Fruit fly (Drosophila melanogaster) whole organism, embryonic: ENCODE data around the gene dsf.

Experiments used
- Asciz ChIP-seq: fragments of 200-800 bp; sonication (Bioruptor generic); optimal IDR thresholded peaks from 2 replicates; lab custom pipeline; 2017; ENCODE audit warnings: missing biosample characterization, mild to moderate bottlenecking, missing genetic modification characterization, missing genetic modification reagents
- CG10431 ChIP-seq: fragments of 200-800 bp; sonication (Bioruptor generic); optimal IDR thresholded peaks from 3 replicates; lab custom pipeline; 2018; ENCODE audit warnings: missing biosample characterization, mild to moderate bottlenecking, missing genetic modification characterization
- CG10654 ChIP-seq: fragments of 200-800 bp; sonication (Bioruptor generic); optimal IDR thresholded peaks from 2 replicates; lab custom pipeline; 2016; ENCODE audit warnings: missing biosample characterization, missing genetic modification characterization
- CG11696 ChIP-seq: fragments of 200-800 bp; sonication (Bioruptor generic); IDR thresholded peaks from 2 replicates; pipeline ENCODE4 v1.3.6; 2022; ENCODE audit warnings: missing biosample characterization, missing genetic modification characterization
- CG12769 ChIP-seq: fragments of 200-800 bp; sonication (Bioruptor generic); optimal IDR thresholded peaks from 2 replicates; lab custom pipeline; 2019; ENCODE audit warnings: missing biosample characterization, mild to moderate bottlenecking, missing genetic modification characterization, moderate library complexity
- CG13287 ChIP-seq: fragments of 200-800 bp; sonication (Bioruptor generic); IDR thresholded peaks from 2 replicates; pipeline ENCODE4 v1.3.6; 2022; ENCODE audit warnings: missing biosample characterization, missing genetic modification characterization; ENCODE audit not compliant: partially characterized antibody
- CG13624 ChIP-seq: fragments of 200-800 bp; sonication (Bioruptor generic); optimal IDR thresholded peaks from 2 replicates; lab custom pipeline; 2016; ENCODE audit warnings: missing biosample characterization, missing genetic modification characterization
- CG15011 ChIP-seq: fragments of 200-800 bp; sonication (Bioruptor generic); optimal IDR thresholded peaks from 3 replicates; lab custom pipeline; 2018; ENCODE audit warnings: missing biosample characterization, mild to moderate bottlenecking, missing genetic modification characterization
- CG1603 ChIP-seq: fragments of 200-800 bp; sonication (Bioruptor generic); optimal IDR thresholded peaks from 2 replicates; lab custom pipeline; 2019; ENCODE audit warnings: missing biosample characterization, mild to moderate bottlenecking, missing genetic modification characterization, moderate library complexity
- CG16813 ChIP-seq: fragments of 200-800 bp; sonication (Bioruptor generic); IDR thresholded peaks from 3 replicates; pipeline ENCODE4 v1.3.6; 2022; ENCODE audit warnings: missing biosample characterization, missing genetic modification characterization; ENCODE audit not compliant: partially characterized antibody
- CG18011 ChIP-seq: fragments of 200-800 bp; sonication (Bioruptor generic); optimal IDR thresholded peaks from 2 replicates; lab custom pipeline; 2017; ENCODE audit warnings: missing biosample characterization, missing genetic modification characterization, mild to moderate bottlenecking, moderate library complexity, missing genotype
- CG18599 ChIP-seq: fragments of 200-800 bp; sonication (Bioruptor generic); optimal IDR thresholded peaks from 3 replicates; lab custom pipeline; 2017; ENCODE audit warnings: missing biosample characterization, missing genetic modification characterization, mild to moderate bottlenecking, moderate library complexity, missing genetic modification reagents
- CG2129 ChIP-seq: fragments of 200-800 bp; sonication (Bioruptor generic); IDR thresholded peaks from 2 replicates; pipeline ENCODE4 v1.3.6; 2022; ENCODE audit warnings: missing biosample characterization, missing genetic modification characterization; ENCODE audit not compliant: partially characterized antibody
- CG2199 ChIP-seq: fragments of 200-800 bp; sonication (Bioruptor generic); IDR thresholded peaks from 3 replicates; pipeline ENCODE4 v1.3.6; 2022; ENCODE audit warnings: missing biosample characterization, missing genetic modification characterization
- CG4282 ChIP-seq: fragments of 200-800 bp; sonication (Bioruptor generic); optimal IDR thresholded peaks from 2 replicates; lab custom pipeline; 2016; ENCODE audit warnings: missing biosample characterization, missing genetic modification characterization
- CG4360 ChIP-seq: fragments of 200-800 bp; sonication (Bioruptor generic); IDR thresholded peaks from 2 replicates; pipeline ENCODE4 v1.3.6; 2022; ENCODE audit warnings: missing biosample characterization, missing genetic modification characterization
- CG7963 ChIP-seq: fragments of 200-800 bp; sonication (Bioruptor generic); IDR thresholded peaks from 3 replicates; pipeline ENCODE4 v1.3.6; 2022; ENCODE audit warnings: missing biosample characterization, missing genetic modification characterization; ENCODE audit not compliant: partially characterized antibody
- Fer2 ChIP-seq: fragments of 200-800 bp; sonication (Bioruptor generic); optimal IDR thresholded peaks from 2 replicates; lab custom pipeline; 2018; ENCODE audit warnings: missing biosample characterization, mild to moderate bottlenecking, missing genetic modification characterization, moderate library complexity
- HLH3B ChIP-seq: fragments of 200-800 bp; sonication (Bioruptor generic); IDR thresholded peaks from 2 replicates; pipeline ENCODE4 v1.3.6; 2022; ENCODE audit warnings: missing biosample characterization, missing genetic modification characterization
- Hand ChIP-seq: fragments of 200-800 bp; sonication (Bioruptor generic); optimal IDR thresholded peaks from 2 replicates; lab custom pipeline; 2017; ENCODE audit warnings: mild to moderate bottlenecking, missing biosample characterization, missing genetic modification reagents, missing genetic modification characterization
- Hmr ChIP-seq: fragments of 200-800 bp; sonication (Bioruptor generic); optimal IDR thresholded peaks from 3 replicates; lab custom pipeline; 2017; ENCODE audit warnings: mild to moderate bottlenecking, missing biosample characterization, missing genetic modification reagents, missing genetic modification characterization
- Hmx ChIP-seq: fragments of 200-800 bp; sonication (Bioruptor generic); optimal IDR thresholded peaks from 2 replicates; lab custom pipeline; 2016; ENCODE audit warnings: missing biosample characterization, missing genetic modification characterization
- MESR4 ChIP-seq: fragments of 200-800 bp; sonication (Bioruptor generic); optimal IDR thresholded peaks from 2 replicates; lab custom pipeline; 2018; ENCODE audit warnings: missing biosample characterization, mild to moderate bottlenecking, missing genetic modification characterization, moderate library complexity
- Optix ChIP-seq: fragments of 200-800 bp; sonication (Bioruptor generic); IDR thresholded peaks from 3 replicates; pipeline ENCODE4 v1.3.6; 2022; ENCODE audit warnings: missing biosample characterization, missing genetic modification characterization
- TFAM ChIP-seq: fragments of 200-800 bp; sonication (Bioruptor generic); optimal IDR thresholded peaks from 2 replicates; lab custom pipeline; 2017; ENCODE audit warnings: missing biosample characterization, missing genetic modification characterization, inconsistent platforms
- Vsx1 ChIP-seq: fragments of 200-800 bp; sonication (Bioruptor generic); optimal IDR thresholded peaks from 2 replicates; lab custom pipeline; 2017; ENCODE audit warnings: missing biosample characterization, mild to moderate bottlenecking, missing genetic modification characterization, missing genetic modification reagents
- abd-A ChIP-seq: fragments of 200-800 bp; sonication (Bioruptor generic); optimal IDR thresholded peaks from 3 replicates; lab custom pipeline; 2019; ENCODE audit warnings: missing biosample characterization, mild to moderate bottlenecking, missing genetic modification characterization, moderate library complexity
- ash1 ChIP-seq: fragments of 200-800 bp; sonication (Bioruptor generic); optimal IDR thresholded peaks from 2 replicates; lab custom pipeline; 2018; ENCODE audit warnings: missing biosample characterization, mild to moderate bottlenecking, missing genetic modification characterization
- bsh ChIP-seq, 2 experiments: fragments of 200-800 bp; sonication (Bioruptor generic); optimal IDR thresholded peaks; 2 replicates each; lab custom pipeline; 2017 to 2018; ENCODE audit warnings: mild to moderate bottlenecking in 2 of 2, missing biosample characterization in 2 of 2, missing genetic modification characterization in 2 of 2, moderate library complexity in 1 of 2
- cato ChIP-seq: fragments of 200-800 bp; sonication (Bioruptor generic); optimal IDR thresholded peaks from 2 replicates; lab custom pipeline; 2016; ENCODE audit warnings: missing biosample characterization, missing genetic modification characterization, borderline replicate concordance
- caup ChIP-seq: fragments of 200-800 bp; sonication (Bioruptor generic); optimal IDR thresholded peaks from 3 replicates; lab custom pipeline; 2017; ENCODE audit warnings: missing biosample characterization, mild to moderate bottlenecking, missing genetic modification characterization, moderate library complexity; ENCODE audit not compliant: severe bottlenecking
- ci ChIP-seq: fragments of 200-800 bp; sonication (Bioruptor generic); IDR thresholded peaks from 3 replicates; pipeline ENCODE4 v1.3.6; 2022; ENCODE audit warnings: missing biosample characterization, missing genetic modification characterization
- dm ChIP-seq: fragments of 200-800 bp; sonication (Bioruptor generic); optimal IDR thresholded peaks from 3 replicates; lab custom pipeline; 2016; ENCODE audit warnings: missing biosample characterization, missing genetic modification characterization
- dmrt11E ChIP-seq: fragments of 200-800 bp; sonication (Bioruptor generic); optimal IDR thresholded peaks from 3 replicates; lab custom pipeline; 2018; ENCODE audit warnings: missing biosample characterization, mild to moderate bottlenecking, missing genetic modification characterization, moderate library complexity
- exex ChIP-seq: fragments of 200-800 bp; sonication (Bioruptor generic); optimal IDR thresholded peaks from 4 replicates; lab custom pipeline; 2018; ENCODE audit warnings: missing biosample characterization, mild to moderate bottlenecking, missing genetic modification characterization, moderate library complexity
- kay ChIP-seq: fragments of 200-800 bp; sonication (Bioruptor generic); optimal IDR thresholded peaks from 2 replicates; lab custom pipeline; 2016; ENCODE audit warnings: missing biosample characterization, missing genetic modification characterization
- lab ChIP-seq: fragments of 200-800 bp; sonication (Bioruptor generic); optimal IDR thresholded peaks from 3 replicates; lab custom pipeline; 2017; ENCODE audit warnings: missing biosample characterization, missing genetic modification characterization, mild to moderate bottlenecking, moderate library complexity, missing genetic modification reagents
- oc ChIP-seq: fragments of 200-800 bp; sonication (Bioruptor generic); optimal IDR thresholded peaks from 2 replicates; lab custom pipeline; 2018; ENCODE audit warnings: missing biosample characterization, mild to moderate bottlenecking, missing genetic modification characterization, moderate library complexity
- onecut ChIP-seq: fragments of 200-800 bp; sonication (Bioruptor generic); IDR thresholded peaks from 2 replicates; pipeline ENCODE4 v1.3.6; 2022; ENCODE audit warnings: missing biosample characterization, missing genetic modification characterization
- p53 ChIP-seq: fragments of 200-800 bp; sonication (Bioruptor generic); optimal IDR thresholded peaks from 2 replicates; lab custom pipeline; 2016; ENCODE audit warnings: missing biosample characterization, missing genetic modification characterization
- prd ChIP-seq, 3 experiments: fragments of >200 bp in 2 of 3; fragments of 200-800 bp in 1 of 3; sonication (Bioruptor generic) in 1 of 3; optimal IDR thresholded peaks in 2 of 3; IDR thresholded peaks in 1 of 3; 2 replicates in 2 of 3; 3 replicates in 1 of 3; pipeline versions ENCODE4 v1.3.6 to Lab custom; 2017 to 2022; ENCODE audit warnings: missing biosample characterization in 1 of 3, missing genetic modification characterization in 1 of 3
- ranshi ChIP-seq: fragments of 200-800 bp; sonication (Bioruptor generic); IDR thresholded peaks from 2 replicates; pipeline ENCODE4 v1.3.6; 2022; ENCODE audit warnings: missing biosample characterization, missing genetic modification characterization
- sc ChIP-seq, 3 experiments: fragments of >200 bp in 2 of 3; fragments of 200-800 bp in 1 of 3; sonication (Bioruptor generic) in 1 of 3; optimal IDR thresholded peaks; 2 replicates in 2 of 3; 3 replicates in 1 of 3; lab custom pipeline; 2017; ENCODE audit warnings: mild to moderate bottlenecking in 1 of 3, missing biosample characterization in 1 of 3, missing genetic modification characterization in 1 of 3, missing genetic modification reagents in 1 of 3
- stc ChIP-seq: fragments of 200-800 bp; sonication (Bioruptor generic); IDR thresholded peaks from 2 replicates; pipeline ENCODE4 v1.3.6; 2022; ENCODE audit warnings: missing biosample characterization, missing genetic modification characterization
- sug ChIP-seq: fragments of 200-800 bp; optimal IDR thresholded peaks from 2 replicates; lab custom pipeline; 2019; ENCODE audit warnings: missing biosample characterization, mild to moderate bottlenecking, missing genetic modification characterization, moderate library complexity
- tio ChIP-seq: fragments of 200-800 bp; sonication (Bioruptor generic); optimal IDR thresholded peaks from 2 replicates; lab custom pipeline; 2017; ENCODE audit warnings: missing biosample characterization, missing genetic modification characterization, inconsistent platforms
- twi ChIP-seq: fragments of 200-800 bp; optimal IDR thresholded peaks from 2 replicates; lab custom pipeline; 2019; ENCODE audit warnings: missing biosample characterization, mild to moderate bottlenecking, missing genetic modification characterization, moderate library complexity

The dsf gene

DNA sequence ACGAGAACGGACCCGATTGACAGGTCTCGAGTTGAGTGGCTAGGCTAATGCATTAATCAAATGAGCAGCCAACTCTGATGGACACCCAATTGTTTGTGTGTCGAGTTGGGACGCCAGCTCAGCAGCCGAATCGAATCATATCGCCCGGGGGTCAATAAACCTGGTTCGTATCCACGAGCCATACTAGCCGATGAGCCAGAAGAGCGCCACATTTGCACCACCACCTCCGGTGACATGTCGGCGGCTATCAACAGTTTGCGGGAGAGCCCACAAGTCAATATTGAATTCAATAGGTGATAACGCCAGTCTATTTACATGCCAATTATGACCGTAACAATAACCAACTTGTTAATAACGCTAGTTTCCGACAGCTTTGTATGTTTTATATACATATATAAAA, 48.4 kb downstream of the dsf start (continued):
- TF ChIP-seq Optix (0 out of 3 replicates have a peak, but pooled peaks have one; percentile 22), prd (optimal IDR thresholded peaks at IDR 0.05; lab: Kevin White, UChicago) (no peak), prd (GFP tag; IDR thresholded peaks at IDR 0.05; lab: Robert Waterston, UW) (no peak), dmrt11E (peak; percentile 33), Hand (GFP tag; lab: Kevin White, UChicago) (peak; percentile 34), ranshi (GFP tag; lab: Robert Waterston, UW) (peak; percentile 9; the same call in 1 of the 2 replicates), lab (peak; percentile 89), oc (tag; lab: Kevin White, UChicago) (no peak), onecut (GFP tag; lab: Robert Waterston, UW) (peak; percentile 66), cato (GFP tag; lab: Kevin White, UChicago) (no peak), Vsx1 (GFP tag; lab: Kevin White, UChicago) (peak; percentile 86), CG11696 (GFP tag; lab: Robert Waterston, UW) (no peak), exex (tag; lab: Kevin White, UChicago) (peak; percentile 31), MESR4 (peak; percentile 6), CG10654 (GFP tag; lab: Kevin White, UChicago) (peak; percentile 47), CG1603 (peak; percentile 32), twi (tag; lab: Kevin White, UChicago) (no peak), CG12769 (peak; percentile 79), CG7963 (GFP tag; lab: Robert Waterston, UW) (no peak), caup (GFP tag; lab: Kevin White, UChicago) (peak; percentile 84), CG18011 (GFP tag; lab: Kevin White, UChicago) (peak; percentile 2), Hmx (GFP tag; lab: Kevin White, UChicago) (no peak), sc (optimal IDR thresholded peaks at IDR 0.05; lab: Kevin White, UChicago) (no peak), sc (GFP tag; optimal IDR thresholded peaks at IDR 0.05; lab: Kevin White, UChicago) (peak; percentile 55), CG4282 (GFP tag; lab: Kevin White, UChicago) (no peak), CG2129 (GFP tag; lab: Robert Waterston, UW) (no peak), HLH3B (GFP tag; lab: Robert Waterston, UW) (peak; percentile 64; the same call in 1 of the 2 replicates), p53 (GFP tag; lab: Kevin White, UChicago) (no peak), stc (GFP tag; lab: Robert Waterston, UW) (peak; percentile 16; the same call in 1 of the 2 replicates), ash1 (GFP tag; lab: Kevin White, UChicago) (peak; percentile 49), Hmr (GFP tag; lab: Kevin White, UChicago) (peak; percentile 81), dm (GFP tag; lab: Kevin White, UChicago) (no peak), abd-A (peak; percentile 68), CG15011 (GFP tag; lab: Kevin White, UChicago) (peak; percentile 59), CG2199 (GFP tag; lab: Robert Waterston, UW) (0 out of 3 replicates have a peak, but pooled peaks have one; percentile 52), kay (GFP tag; lab: Kevin White, UChicago) (no peak), CG10431 (GFP tag; lab: Kevin White, UChicago) (peak; percentile 40), sug (tag; lab: Kevin White, UChicago) (peak; percentile 83), CG13624 (no peak), bsh (GFP tag; optimal IDR thresholded peaks at IDR 0.05; lab: Kevin White, UChicago) (peak in 1 of 2 experiments; percentile 55), TFAM (GFP tag; lab: Kevin White, UChicago) (no peak), Asciz (peak; percentile 79), Fer2 (tag; lab: Kevin White, UChicago) (peak; percentile 47), CG18599 (GFP tag; lab: Kevin White, UChicago) (peak; percentile 78), CG13287 (GFP tag; lab: Robert Waterston, UW) (no peak), CG16813 (GFP tag; lab: Robert Waterston, UW) (no peak), tio (GFP tag; lab: Kevin White, UChicago) (no peak), ci (GFP tag; lab: Robert Waterston, UW) (peak; percentile 73; the same call in 2 of the 3 replicates), CG4360 (0 out of 2 replicates have a peak, but pooled peaks have one; percentile 20)
